Fruit fly (Drosophila melanogaster): ENCODE data around the gene beat-VII.

The beat-VII gene

dm6 chr3R:26671525-26672132 lies 10.1 kb downstream of the beat-VII start (continued):
- TF ChIP-seq CG13296 (GFP tag; optimal IDR thresholded peaks at IDR 0.05) (peak; percentile 18), gt (GFP tag; IDR thresholded peaks at IDR 0.05) (no peak), CG10147 (GFP tag; optimal IDR thresholded peaks at IDR 0.05) (peak; percentile 27), unc-4 (GFP tag; IDR thresholded peaks at IDR 0.05; ENCODE audit: partially characterized antibody) (no peak), CG11560 (tag; IDR thresholded peaks at IDR 0.05) (no peak), abd-A (tag; optimal IDR thresholded peaks at IDR 0.05) (peak; percentile 63), cas (GFP tag; IDR thresholded peaks at IDR 0.05) (no peak), grn (GFP tag; optimal IDR thresholded peaks at IDR 0.05) (no peak), pros (GFP tag; optimal IDR thresholded peaks at IDR 0.05) (no peak), CG18619 (GFP tag; optimal IDR thresholded peaks at IDR 0.05) (no peak), bigmax (GFP tag; optimal IDR thresholded peaks at IDR 0.05) (no peak), CG15269 (tag; optimal IDR thresholded peaks at IDR 0.05) (no peak), CG18476 (GFP tag; optimal IDR thresholded peaks at IDR 0.05) (no peak), CG9797 (GFP tag; optimal IDR thresholded peaks at IDR 0.05) (no peak), lola (GFP tag; optimal IDR thresholded peaks at IDR 0.05) (no peak), NK7.1 (GFP tag; optimal IDR thresholded peaks at IDR 0.05) (no peak), fru (optimal IDR thresholded peaks at IDR 0.05) (no peak), Ets65A (GFP tag) (peak; percentile 59), br (optimal IDR thresholded peaks at IDR 0.05) (no peak), tin (GFP tag; optimal IDR thresholded peaks at IDR 0.05) (no peak), NFAT (GFP tag; IDR thresholded peaks at IDR 0.05) (no peak), dmrt99B (tag; optimal IDR thresholded peaks at IDR 0.05) (peak; percentile 37), H15 (GFP tag; IDR thresholded peaks at IDR 0.05) (no peak), Chrac-16 (GFP tag; optimal IDR thresholded peaks at IDR 0.05) (no peak), CG11504 (tag; optimal IDR thresholded peaks at IDR 0.05) (peak; percentile 48), prd (optimal IDR thresholded peaks at IDR 0.05) (no peak), prd (GFP tag; IDR thresholded peaks at IDR 0.05) (no peak), CG2116 (GFP tag; optimal IDR thresholded peaks at IDR 0.05) (no peak)

dm6 chr3R:26670277-26670676 lies 11.5 kb downstream of the beat-VII start:
- TF ChIP-seq Bgb (GFP tag; IDR thresholded peaks at IDR 0.05; ENCODE audit: partially characterized antibody) (no peak), CG13894 (tag; optimal IDR thresholded peaks at IDR 0.05) (peak; percentile 80), CG16815 (GFP tag; optimal IDR thresholded peaks at IDR 0.05) (no peak), abd-A (tag; optimal IDR thresholded peaks at IDR 0.05) (peak; percentile 57), CG12942 (GFP tag; optimal IDR thresholded peaks at IDR 0.05) (no peak), CG31388 (GFP tag; optimal IDR thresholded peaks at IDR 0.05) (no peak), ap (GFP tag; IDR thresholded peaks at IDR 0.05) (no peak), nom (GFP tag; optimal IDR thresholded peaks at IDR 0.05) (no peak), MBD-R2 (GFP tag; IDR thresholded peaks at IDR 0.05) (no peak)

- TF ChIP-seq Awh (GFP tag; IDR thresholded peaks at IDR 0.05) (peak; percentile 64), sqz (GFP tag; optimal IDR thresholded peaks at IDR 0.05) (no peak)
Observed at dm6 chr3R:26656140-26656539, 25.6 kb downstream of the beat-VII start, which contains the start of gene Tb. Gene Tb (plus strand): TSS chr3R:26656440.
